Worm (Caenorhabditis elegans) whole organism, L1 larva: Measurements from ENCODE around the gene acr-2.

Source experiments
- ama-1 ChIP-seq: fragments of 150-350 bp; optimal IDR thresholded peaks from 2 replicates; lab custom pipeline; 2014
- blmp-1 ChIP-seq: fragments of 150-350 bp; optimal IDR thresholded peaks from 2 replicates; lab custom pipeline; 2014; ENCODE audit warnings: missing biosample characterization, missing genetic modification characterization
- ceh-90 ChIP-seq: sonication (generic microtip); optimal IDR thresholded peaks from 2 replicates; lab custom pipeline; 2016; ENCODE audit warnings: missing genetic modification characterization, missing compliant biosample characterization
- egl-13 ChIP-seq: sonication (generic microtip); optimal IDR thresholded peaks from 2 replicates; lab custom pipeline; 2016; ENCODE audit warnings: missing genotype, missing genetic modification reagents, missing genetic modification characterization, missing compliant biosample characterization
- lsy-2 ChIP-seq, 2 experiments: fragments of 150-350 bp; optimal IDR thresholded peaks; 2 replicates each; lab custom pipeline; 2014; ENCODE audit warnings: missing biosample characterization in 2 of 2, missing genetic modification characterization in 2 of 2
- nhr-28 ChIP-seq: fragments of 150-350 bp; optimal IDR thresholded peaks from 2 replicates; lab custom pipeline; 2014; ENCODE audit warnings: missing biosample characterization, missing genetic modification characterization
- pqm-1 ChIP-seq: sonication (generic microtip); optimal IDR thresholded peaks from 3 replicates; lab custom pipeline; 2017; ENCODE audit warnings: missing biosample characterization, missing genetic modification characterization
- rnt-1 ChIP-seq: sonication (generic microtip); optimal IDR thresholded peaks from 2 replicates; lab custom pipeline; 2016; ENCODE audit warnings: mild to moderate bottlenecking, missing genetic modification characterization, moderate library complexity, missing compliant biosample characterization
- tbx-2 ChIP-seq: sonication (generic microtip); optimal IDR thresholded peaks from 2 replicates; lab custom pipeline; 2016; ENCODE audit warnings: missing genetic modification characterization, missing compliant biosample characterization
- unc-62 ChIP-seq: fragments of 150-350 bp; optimal IDR thresholded peaks from 2 replicates; lab custom pipeline; 2014; ENCODE audit warnings: missing biosample characterization, missing genetic modification reagents, missing genetic modification characterization
- zag-1 ChIP-seq: fragments of 150-350 bp; optimal IDR thresholded peaks from 2 replicates; lab custom pipeline; 2014; ENCODE audit warnings: missing biosample characterization, missing genetic modification characterization

ce11 chrX:6665129-6665858 lies 37.1 kb upstream of the acr-2 start:
- no peak for TF ChIP-seq blmp-1 (tag; lab: Kevin White, UChicago)
- no peak for TF ChIP-seq zag-1 (tag; lab: Kevin White, UChicago)
- no peak for TF ChIP-seq unc-62 (GFP tag; lab: Kevin White, UChicago)
- TF ChIP-seq egl-13 (tag; lab: Kevin White, UChicago): no peak
- TF ChIP-seq ceh-90 (tag; lab: Kevin White, UChicago): no peak
- TF ChIP-seq rnt-1 (tag; lab: Kevin White, UChicago): no peak
- no peak for TF ChIP-seq lsy-2 (tag; optimal IDR thresholded peaks at IDR 0.05; lab: Kevin White, UChicago)
- TF ChIP-seq ama-1: no peak
- TF ChIP-seq tbx-2 (tag; lab: Kevin White, UChicago): no peak
- TF ChIP-seq nhr-28 (tag; lab: Kevin White, UChicago): no peak
- TF ChIP-seq pqm-1 (tag; lab: Kevin White, UChicago): no peak
